Worm (Caenorhabditis elegans) whole organism, L1 larva: ENCODE measurements around the gene arrd-28.

Source experiments
- dsc-1 ChIP-seq: sonication (generic microtip); optimal IDR thresholded peaks from 2 replicates; lab custom pipeline; 2016; ENCODE audit warnings: mild to moderate bottlenecking, missing genetic modification characterization, missing compliant biosample characterization
- ets-5 ChIP-seq: fragments of 200-800 bp; sonication (Bioruptor generic); IDR thresholded peaks from 2 replicates; pipeline ENCODE4 v1.3.6; 2022; ENCODE audit warnings: missing genetic modification characterization, missing compliant biosample characterization
- fos-1 ChIP-seq: fragments of 150-350 bp; optimal IDR thresholded peaks from 2 replicates; lab custom pipeline; 2014; ENCODE audit warnings: missing biosample characterization, missing genetic modification characterization
- grh-1 ChIP-seq: fragments of 200-800 bp; sonication (Bioruptor generic); IDR thresholded peaks from 2 replicates; pipeline ENCODE4 v1.3.6; 2022; ENCODE audit warnings: missing genetic modification reagents, missing genetic modification characterization, missing compliant biosample characterization
- unc-130 ChIP-seq: fragments of 150-350 bp; optimal IDR thresholded peaks from 2 replicates; lab custom pipeline; 2017; ENCODE audit warnings: missing biosample characterization, missing genetic modification characterization, inconsistent platforms
- unc-62 ChIP-seq: fragments of 150-350 bp; optimal IDR thresholded peaks from 2 replicates; lab custom pipeline; 2014; ENCODE audit warnings: missing biosample characterization, missing genetic modification reagents, missing genetic modification characterization

DNA sequence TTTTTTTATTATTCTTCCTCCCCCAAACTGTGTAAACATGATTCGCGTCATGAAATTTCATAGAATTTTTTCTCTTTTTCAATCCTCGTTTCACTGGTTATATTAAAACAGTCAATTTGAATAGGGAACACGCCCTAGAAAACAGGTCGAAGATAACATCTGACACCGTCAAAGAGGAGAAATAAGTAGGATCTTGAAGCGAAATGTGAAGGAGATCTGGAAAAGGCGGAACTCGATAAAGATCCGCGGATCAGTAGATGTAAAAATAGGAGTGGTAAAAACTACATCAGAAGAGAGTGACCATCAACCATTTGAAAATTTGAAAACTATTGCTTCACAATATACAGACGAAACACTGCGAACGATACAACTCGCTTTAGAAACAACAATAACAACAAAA is 43.4 kb downstream of the arrd-28 start:
- no peak for TF ChIP-seq dsc-1 (tag; lab: Kevin White, UChicago)
- TF ChIP-seq unc-62 (GFP tag; lab: Kevin White, UChicago): no peak
- no peak for TF ChIP-seq unc-130 (tag; lab: Kevin White, UChicago)
- TF ChIP-seq ets-5 (GFP tag; lab: Robert Waterston, UW): no peak
- no peak for TF ChIP-seq grh-1 (GFP tag; lab: Robert Waterston, UW)
- no peak for TF ChIP-seq fos-1 (tag; lab: Kevin White, UChicago)
